Worm (Caenorhabditis elegans) whole organism, L2 larva: ENCODE data around the gene C14A11.5.

Experiments
- C34F6.9 ChIP-seq: fragments of 150-350 bp; optimal IDR thresholded peaks from 2 replicates; lab custom pipeline; 2014; ENCODE audit warnings: missing biosample characterization, missing genetic modification characterization
- ZK546.5 ChIP-seq: sonication (generic microtip); optimal IDR thresholded peaks from 2 replicates; lab custom pipeline; 2017; ENCODE audit warnings: missing biosample characterization, missing genetic modification characterization
- nhr-11 ChIP-seq: fragments of 150-350 bp; optimal IDR thresholded peaks from 2 replicates; lab custom pipeline; 2014; ENCODE audit warnings: missing biosample characterization, missing genetic modification characterization
- sma-9 ChIP-seq, 2 experiments: fragments of 150-350 bp in 1 of 2; sonication (generic microtip) in 1 of 2; optimal IDR thresholded peaks; 2 replicates each; lab custom pipeline; 2014 to 2016; ENCODE audit warnings: missing genetic modification characterization in 2 of 2, mild to moderate bottlenecking in 1 of 2, missing biosample characterization in 1 of 2, missing compliant biosample characterization in 1 of 2, missing genetic modification reagents in 1 of 2, moderate library complexity in 1 of 2
- snpc-4 ChIP-seq: fragments of 150-350 bp; optimal IDR thresholded peaks from 2 replicates; lab custom pipeline; 2014; ENCODE audit warnings: missing biosample characterization, missing genetic modification characterization
- unc-55 ChIP-seq: fragments of 150-350 bp; sonication (generic microtip); optimal IDR thresholded peaks from 3 replicates; lab custom pipeline; 2014; ENCODE audit warnings: missing biosample characterization, missing genetic modification reagents, missing genetic modification characterization

The C14A11.5 gene

ce11 chrX:2764278-2764677 lies 43.0 kb downstream of the C14A11.5 start:
- TF ChIP-seq C34F6.9 (tag; lab: Kevin White, UChicago) (peak; percentile 17), nhr-11 (no peak), unc-55 (GFP tag; lab: Kevin White, UChicago) (peak; percentile 10)

- TF ChIP-seq snpc-4 (peak; percentile 21), sma-9 (GFP tag; optimal IDR thresholded peaks at IDR 0.05; lab: Kevin White, UChicago) (no peak), sma-9 (tag; optimal IDR thresholded peaks at IDR 0.05; lab: Kevin White, UChicago) (no peak), ZK546.5 (tag; lab: Kevin White, UChicago) (no peak)
- TF ChIP-seq, all 48 proteins: peak for 1
These were observed 43.7 kb downstream of the C14A11.5 start, which contains the start of gene unc-2 for ce11 chrX:2763476-2764268. Gene unc-2, minus strand, starts transcription at chrX:2763526.
